Fruit fly (Drosophila melanogaster): ENCODE data around the gene CG3557.

The CG3557 gene

DNA sequence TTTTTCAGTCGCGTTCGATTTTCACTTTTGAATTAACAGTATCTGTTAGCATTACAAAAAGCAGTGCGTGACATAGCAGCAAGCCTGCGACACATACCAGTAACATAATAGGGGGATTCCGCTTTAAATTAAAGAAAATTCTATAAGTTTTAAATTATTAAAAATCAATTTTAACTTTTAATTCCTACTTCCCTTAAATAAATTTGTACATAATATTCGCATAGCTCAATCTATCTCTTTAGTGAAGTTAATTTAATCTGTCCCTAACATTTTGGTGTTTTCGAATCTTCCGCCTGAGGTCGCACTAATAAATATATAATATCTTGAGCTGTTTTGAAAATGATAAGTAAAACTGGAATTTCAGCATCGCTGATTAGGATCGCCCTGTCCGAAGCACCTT lies 34.9 kb upstream of the CG3557 start, which contains the start of gene CG9886 (continued):
- TF ChIP-seq Lpt (GFP tag; optimal IDR thresholded peaks at IDR 0.05) (peak; percentile 3), CG15336 (GFP tag; IDR thresholded peaks at IDR 0.05) (peak; percentile 60), CG8319 (GFP tag; optimal IDR thresholded peaks at IDR 0.05) (no peak), fd85E (GFP tag; optimal IDR thresholded peaks at IDR 0.05) (no peak), CG34406 (GFP tag; optimal IDR thresholded peaks at IDR 0.05) (peak; percentile 49), OdsH (GFP tag; optimal IDR thresholded peaks at IDR 0.05) (peak; percentile 66), CG31627 (GFP tag; optimal IDR thresholded peaks at IDR 0.05) (peak; percentile 51), CG3032 (tag; optimal IDR thresholded peaks at IDR 0.05) (peak; percentile 73)

DNA sequence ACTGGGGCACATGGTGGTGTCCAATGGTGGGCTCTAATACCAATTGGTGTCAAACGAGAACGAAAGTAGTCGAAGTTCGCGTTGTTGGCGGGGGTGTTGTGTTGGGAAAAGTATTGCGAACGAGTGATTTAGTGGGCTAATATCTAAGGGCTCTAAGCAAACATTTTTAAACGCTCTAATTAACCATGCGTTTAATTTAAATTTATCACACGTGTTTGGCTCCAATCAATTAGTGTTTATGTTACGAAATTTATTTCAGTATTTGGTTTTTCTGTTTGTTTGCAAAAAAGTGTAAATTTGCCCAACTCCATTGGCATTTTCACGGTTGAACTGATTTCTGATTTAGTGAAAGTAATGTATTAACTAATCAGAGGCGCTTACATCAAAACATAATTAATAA lies 34.3 kb upstream of the CG3557 start, which contains the start of gene CG34447:
Gene CG34447, minus strand, starts transcription at position 101 of the 400 bp plus-strand sequence.
- TF ChIP-seq CG6808 (GFP tag; optimal IDR thresholded peaks at IDR 0.05) = no peak
- no peak for TF ChIP-seq CG11762 (GFP tag; optimal IDR thresholded peaks at IDR 0.05; ENCODE audit: insufficient read depth)
- no peak for TF ChIP-seq fd59A (GFP tag; optimal IDR thresholded peaks at IDR 0.05)
- TF ChIP-seq CG32006 (GFP tag; optimal IDR thresholded peaks at IDR 0.05) = no peak
- no peak for TF ChIP-seq svp (GFP tag)
- no peak for TF ChIP-seq CG10631 (GFP tag; optimal IDR thresholded peaks at IDR 0.05)
- no peak for TF ChIP-seq CG6163 (GFP tag; IDR thresholded peaks at IDR 0.05)
- no peak for TF ChIP-seq CG8632 (GFP tag; optimal IDR thresholded peaks at IDR 0.05)
- TF ChIP-seq CG9139 (GFP tag; optimal IDR thresholded peaks at IDR 0.05) = no peak

DNA sequence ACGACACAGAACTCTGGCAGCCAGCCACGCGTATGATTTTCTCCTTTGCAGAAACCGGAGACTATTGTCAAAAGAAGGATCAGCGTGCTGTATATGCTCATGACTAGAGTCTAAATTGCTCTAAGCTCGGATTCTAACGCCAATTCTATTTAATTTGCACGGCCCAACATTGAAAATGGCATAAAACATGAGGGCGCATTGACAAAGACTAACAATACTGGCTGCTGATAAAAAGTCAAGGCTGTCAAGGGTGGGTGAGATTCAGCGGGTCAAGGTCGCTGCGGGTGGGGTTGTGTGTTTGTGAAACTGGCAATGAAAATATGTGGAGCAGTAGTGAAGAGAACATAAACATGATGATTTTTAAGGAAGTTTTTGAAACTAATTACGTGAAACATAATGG lies 32.3 kb upstream of the CG3557 start, which contains the start of gene CG34448:
Gene CG34448, minus strand, starts transcription at position 101 of the 400 bp plus-strand sequence.
- TF ChIP-seq OdsH (GFP tag; optimal IDR thresholded peaks at IDR 0.05) (no peak), Sox15 (GFP tag; optimal IDR thresholded peaks at IDR 0.05) (no peak), Blimp-1 (GFP tag; optimal IDR thresholded peaks at IDR 0.05) (no peak), CG7368 (GFP tag; optimal IDR thresholded peaks at IDR 0.05) (no peak), vri (GFP tag; optimal IDR thresholded peaks at IDR 0.05) (no peak), esn (GFP tag; optimal IDR thresholded peaks at IDR 0.05) (no peak)

DNA sequence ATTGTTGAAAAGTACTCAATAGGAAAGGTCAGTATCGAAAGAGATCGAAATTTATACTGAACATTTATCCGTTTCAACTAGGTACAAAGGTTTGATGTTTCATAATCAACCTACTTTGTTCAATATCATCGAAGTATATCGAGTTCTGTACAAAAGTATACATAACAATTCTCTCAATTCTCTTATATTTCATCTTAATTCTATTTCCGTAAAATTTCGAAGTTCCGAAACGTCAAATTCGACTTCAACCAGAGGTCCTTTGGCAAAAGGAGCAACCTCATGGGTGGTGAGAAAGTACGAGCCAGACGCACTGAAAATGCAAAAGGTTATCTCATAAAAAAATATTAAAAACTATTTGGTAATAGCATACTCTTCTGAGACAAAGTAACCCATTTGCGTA lies 31.0 kb upstream of the CG3557 start, which contains the start of gene CG31948:
Gene CG31948, minus strand, starts transcription at position 101 of the 400 bp plus-strand sequence.
- TF ChIP-seq lz (GFP tag; optimal IDR thresholded peaks at IDR 0.05) = no peak
- no peak for TF ChIP-seq dac (GFP tag; optimal IDR thresholded peaks at IDR 0.05)
- TF ChIP-seq CG31627 (GFP tag; optimal IDR thresholded peaks at IDR 0.05) = no peak
- TF ChIP-seq CG7368 (GFP tag; optimal IDR thresholded peaks at IDR 0.05) = no peak
- no peak for TF ChIP-seq ss (GFP tag; optimal IDR thresholded peaks at IDR 0.05)
- TF ChIP-seq Hr38 (GFP tag; optimal IDR thresholded peaks at IDR 0.05) = no peak
- no peak for TF ChIP-seq Ets96B (tag; optimal IDR thresholded peaks at IDR 0.05)
- TF ChIP-seq CG34406 (GFP tag; optimal IDR thresholded peaks at IDR 0.05) = no peak
- TF ChIP-seq CG32006 (GFP tag; optimal IDR thresholded peaks at IDR 0.05) = no peak
- TF ChIP-seq CG4318 (GFP tag; optimal IDR thresholded peaks at IDR 0.05) = no peak
- TF ChIP-seq pdm3 (GFP tag; optimal IDR thresholded peaks at IDR 0.05) = no peak
- TF ChIP-seq net (GFP tag; optimal IDR thresholded peaks at IDR 0.05) = no peak
- no peak for TF ChIP-seq Eip78C (GFP tag)
- no peak for TF ChIP-seq Sox15 (GFP tag; optimal IDR thresholded peaks at IDR 0.05)
- no peak for TF ChIP-seq CG10669 (GFP tag; optimal IDR thresholded peaks at IDR 0.05)
- no peak for TF ChIP-seq fkh (GFP tag; optimal IDR thresholded peaks at IDR 0.05)
- no peak for TF ChIP-seq svp (GFP tag)
- no peak for TF ChIP-seq Sox14 (GFP tag; optimal IDR thresholded peaks at IDR 0.05)

DNA sequence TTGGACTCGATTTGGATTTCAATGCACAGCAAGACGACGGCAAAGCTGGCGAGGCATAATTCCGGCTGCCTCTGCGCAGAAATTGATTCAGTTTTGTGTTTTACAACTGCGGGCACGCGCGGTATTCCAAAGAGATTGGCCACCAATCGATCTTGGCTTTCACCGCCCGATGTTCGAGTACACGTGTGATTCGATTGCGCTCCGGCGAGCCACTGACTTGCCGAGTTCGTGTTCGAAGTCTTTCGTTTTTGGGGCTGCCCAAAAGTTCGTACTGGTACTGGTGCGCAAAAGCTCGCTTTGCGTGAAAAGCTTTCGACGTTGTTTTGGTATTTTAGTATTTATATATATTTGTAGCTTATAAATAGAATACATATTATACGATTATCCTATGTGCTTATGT lies 29.5 kb upstream of the CG3557 start, which contains the start of gene CG18641:
Gene CG18641, minus strand, starts transcription at position 214 of the 400 bp plus-strand sequence.
- TF ChIP-seq Eip75B (GFP tag; optimal IDR thresholded peaks at IDR 0.05) = no peak
- TF ChIP-seq svp (GFP tag) = peak; percentile 15
- no peak for TF ChIP-seq CG3032 (tag; optimal IDR thresholded peaks at IDR 0.05)
- TF ChIP-seq CG10669 (GFP tag; optimal IDR thresholded peaks at IDR 0.05) = no peak
- no peak for TF ChIP-seq fkh (GFP tag; optimal IDR thresholded peaks at IDR 0.05)
- TF ChIP-seq CG6163 (GFP tag; IDR thresholded peaks at IDR 0.05) = 0 out of 3 replicates have a peak, but pooled peaks have one; percentile 20

Data from whole organism, prepupa.